Worm (Caenorhabditis elegans): ENCODE data around the gene str-232.

str-232 gene

ce11 chrV:16057010-16057463 is 41.5 kb upstream of the str-232 start, which contains the start of gene F14H3.5:
F14H3.5 (minus strand) TSS chrV:16057060.
- no peak for TF ChIP-seq hmg-11 (tag; optimal IDR thresholded peaks at IDR 0.05)

DNA sequence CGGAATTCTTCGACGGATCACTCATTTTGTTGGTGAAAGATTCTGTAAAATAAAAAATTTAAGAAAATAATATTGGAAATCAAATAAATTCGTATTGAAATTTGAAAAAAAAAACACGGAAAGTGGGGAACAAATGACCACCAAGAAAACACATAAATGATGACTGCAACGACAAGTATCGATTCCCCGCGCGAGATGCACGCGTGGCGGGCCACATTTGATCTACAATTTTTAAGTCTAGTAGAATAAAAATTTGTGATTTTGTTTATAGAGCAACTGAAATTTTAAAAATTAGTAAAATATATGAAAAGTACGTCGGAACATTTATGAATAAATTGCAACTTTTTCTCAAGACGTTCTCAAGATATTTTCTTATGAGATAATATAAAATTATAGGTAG is 39.5 kb upstream of the str-232 start, which contains the start of gene F14H3.4:
Gene F14H3.4, minus strand, starts transcription at position 42 of the 400 bp plus-strand sequence.
- TF ChIP-seq eor-1 (tag; optimal IDR thresholded peaks at IDR 0.05): no peak
- TF ChIP-seq pqm-1 (tag; optimal IDR thresholded peaks at IDR 0.05): no peak
- TF ChIP-seq ceh-16 (tag; optimal IDR thresholded peaks at IDR 0.05): no peak
- TF ChIP-seq lsy-12 (tag; optimal IDR thresholded peaks at IDR 0.05): no peak
- TF ChIP-seq unc-39 (tag; optimal IDR thresholded peaks at IDR 0.05): no peak
- no peak for TF ChIP-seq jun-1 (tag; optimal IDR thresholded peaks at IDR 0.05)
- TF ChIP-seq elt-1 (tag; optimal IDR thresholded peaks at IDR 0.05): no peak
- no peak for TF ChIP-seq mdl-1 (tag; optimal IDR thresholded peaks at IDR 0.05)
- TF ChIP-seq sea-2 (GFP tag; optimal IDR thresholded peaks at IDR 0.05): no peak
- no peak for TF ChIP-seq tbx-2 (tag; optimal IDR thresholded peaks at IDR 0.05)
- no peak for TF ChIP-seq ama-1 (optimal IDR thresholded peaks at IDR 0.05)

DNA sequence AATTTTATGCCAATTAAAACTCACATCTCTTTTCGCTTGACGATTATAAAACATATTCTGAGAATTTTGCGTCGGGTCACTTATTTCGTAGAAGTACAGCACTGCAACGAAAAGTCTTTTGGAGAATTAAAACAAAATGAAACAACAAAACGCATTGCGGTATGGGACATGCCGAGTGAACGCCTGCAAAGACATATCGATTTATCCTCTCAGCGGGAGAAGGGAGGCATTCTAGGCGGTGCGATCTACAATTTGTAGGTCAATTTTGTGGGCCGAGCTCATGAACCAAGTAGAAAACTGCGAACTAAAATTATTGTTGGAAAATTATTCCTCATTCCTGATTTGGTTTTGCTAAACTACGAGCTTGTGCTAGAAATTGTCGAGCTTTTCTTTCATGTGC is 37.8 kb upstream of the str-232 start, which contains the start of gene F14H3.3:
Gene F14H3.3, minus strand, starts transcription at position 101 of the 400 bp plus-strand sequence.
- no peak for TF ChIP-seq mml-1 (tag; optimal IDR thresholded peaks at IDR 0.05)

ce11 chrV:16049177-16049576 is 33.6 kb upstream of the str-232 start, which contains the start of gene best-12:
best-12 (plus strand) TSS chrV:16049477.
- no peak for TF ChIP-seq skn-1 (tag; optimal IDR thresholded peaks at IDR 0.05)
- TF ChIP-seq mdl-1 (tag; optimal IDR thresholded peaks at IDR 0.05): no peak
- no peak for TF ChIP-seq pqm-1 (tag; optimal IDR thresholded peaks at IDR 0.05)
- no peak for TF ChIP-seq nhr-25 (tag; optimal IDR thresholded peaks at IDR 0.05)
- no peak for TF ChIP-seq hmg-11 (tag; optimal IDR thresholded peaks at IDR 0.05)
- TF ChIP-seq nfya-1 (tag; optimal IDR thresholded peaks at IDR 0.05; ENCODE audit: insufficient read depth): no peak

DNA sequence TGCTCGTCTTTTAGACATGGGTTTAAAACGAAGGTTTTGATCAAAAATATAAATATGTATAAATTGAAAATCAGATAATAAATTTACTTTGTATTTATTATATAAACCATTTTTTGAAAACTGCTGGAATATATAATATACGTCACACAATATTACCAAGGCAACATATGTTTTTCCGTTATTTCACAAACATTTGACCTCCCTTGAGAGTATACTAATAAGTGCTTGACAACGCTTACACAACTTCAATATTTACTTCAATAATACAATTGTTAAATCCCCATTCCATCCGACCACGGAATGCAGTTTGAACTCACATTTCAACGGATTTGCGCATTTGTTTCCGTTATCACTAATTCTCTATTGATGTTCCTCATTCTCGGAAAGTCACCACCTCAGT is 32.0 kb upstream of the str-232 start, which contains the start of gene str-198:
Gene str-198, plus strand, starts transcription at position 301 of the 400 bp plus-strand sequence.
- TF ChIP-seq R02D3.7 (tag; optimal IDR thresholded peaks at IDR 0.05): no peak
- no peak for TF ChIP-seq daf-12 (tag; optimal IDR thresholded peaks at IDR 0.05)
- TF ChIP-seq fkh-2 (tag; optimal IDR thresholded peaks at IDR 0.05): no peak
- TF ChIP-seq nfya-1 (tag; optimal IDR thresholded peaks at IDR 0.05; ENCODE audit: insufficient read depth): no peak
- TF ChIP-seq elt-1 (tag; optimal IDR thresholded peaks at IDR 0.05): no peak
- TF ChIP-seq elt-3 (tag; optimal IDR thresholded peaks at IDR 0.05): no peak
- no peak for TF ChIP-seq ZK546.5 (tag; optimal IDR thresholded peaks at IDR 0.05)
- no peak for TF ChIP-seq elt-2 (tag; optimal IDR thresholded peaks at IDR 0.05)

- TF ChIP-seq tbx-2 (tag; optimal IDR thresholded peaks at IDR 0.05) (no peak), ztf-11 (tag; optimal IDR thresholded peaks at IDR 0.05) (no peak)
Measured at ce11 chrV:16047052-16047451, 31.5 kb upstream of the str-232 start.

DNA sequence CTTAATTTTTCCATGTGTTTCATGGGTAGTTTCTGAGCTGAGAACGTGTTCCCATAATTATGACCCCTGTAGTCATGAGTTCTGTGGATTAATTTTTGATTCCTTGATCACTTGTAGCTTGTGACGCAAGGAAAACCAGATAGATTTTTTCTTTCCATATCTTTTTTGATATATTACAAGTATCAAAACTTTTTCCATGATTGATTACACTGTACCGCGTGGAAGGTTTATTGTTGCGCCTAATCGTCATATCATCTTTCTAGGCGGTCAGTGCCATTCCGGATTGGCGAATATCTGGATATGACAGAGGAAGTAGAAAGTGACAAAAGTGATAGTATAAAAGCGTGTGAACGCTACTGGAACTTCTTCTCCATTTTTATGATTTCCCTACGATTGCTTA is 31.0 kb upstream of the str-232 start, which contains the start of gene ZK285.2:
Gene ZK285.2, plus strand, starts transcription at position 301 of the 400 bp plus-strand sequence.
- TF ChIP-seq ceh-82 (tag; optimal IDR thresholded peaks at IDR 0.05) (no peak), R02D3.7 (tag; optimal IDR thresholded peaks at IDR 0.05) (no peak), ZK546.5 (tag; optimal IDR thresholded peaks at IDR 0.05) (no peak), tbx-2 (tag; optimal IDR thresholded peaks at IDR 0.05) (no peak), mml-1 (tag; optimal IDR thresholded peaks at IDR 0.05) (no peak), ama-1 (optimal IDR thresholded peaks at IDR 0.05) (no peak), jun-1 (tag; optimal IDR thresholded peaks at IDR 0.05) (no peak), eor-1 (tag; optimal IDR thresholded peaks at IDR 0.05) (no peak), nhr-43 (tag; optimal IDR thresholded peaks at IDR 0.05; ENCODE audit: poor library complexity, severe bottlenecking) (no peak), fos-1 (tag; optimal IDR thresholded peaks at IDR 0.05) (no peak), elt-3 (tag; optimal IDR thresholded peaks at IDR 0.05) (no peak), nhr-77 (tag; optimal IDR thresholded peaks at IDR 0.05) (no peak), ceh-9 (tag; optimal IDR thresholded peaks at IDR 0.05) (no peak), egl-5 (tag; optimal IDR thresholded peaks at IDR 0.05) (no peak), ztf-4 (tag; optimal IDR thresholded peaks at IDR 0.05) (no peak)

Measured in whole organism, L3 larva.